Worm (Caenorhabditis elegans) whole organism, mixed stage, embryonic: ENCODE measurements around the gene dod-17.

Source experiments
- bed-3 ChIP-seq: fragments of 200-800 bp; sonication (Bioruptor generic); optimal IDR thresholded peaks from 3 replicates; lab custom pipeline; 2018; ENCODE audit warnings: mild to moderate bottlenecking, missing genetic modification characterization, moderate library complexity, missing compliant biosample characterization
- blmp-1 ChIP-seq: fragments of 150-350 bp; optimal IDR thresholded peaks from 2 replicates; lab custom pipeline; 2014; ENCODE audit warnings: missing biosample characterization, missing genetic modification characterization
- ceh-39 ChIP-seq: fragments of 150-350 bp; optimal IDR thresholded peaks from 2 replicates; lab custom pipeline; 2014; ENCODE audit warnings: missing biosample characterization, missing genetic modification characterization
- ceh-43 ChIP-seq: fragments of 200-800 bp; sonication (Bioruptor generic); optimal IDR thresholded peaks from 2 replicates; lab custom pipeline; 2018; ENCODE audit warnings: mild to moderate bottlenecking, missing genetic modification characterization, moderate library complexity, missing compliant biosample characterization
- ceh-83 ChIP-seq: fragments of 200-800 bp; sonication (Bioruptor generic); optimal IDR thresholded peaks from 2 replicates; lab custom pipeline; 2018; ENCODE audit warnings: mild to moderate bottlenecking, missing genetic modification characterization, missing compliant biosample characterization
- cnd-1 ChIP-seq: fragments of 200-800 bp; sonication (Bioruptor generic); optimal IDR thresholded peaks from 2 replicates; lab custom pipeline; 2018; ENCODE audit warnings: mild to moderate bottlenecking, missing genetic modification characterization, missing compliant biosample characterization
- drap-1 ChIP-seq: fragments of 200-800 bp; sonication (Bioruptor generic); optimal IDR thresholded peaks from 3 replicates; lab custom pipeline; 2018; ENCODE audit warnings: mild to moderate bottlenecking, missing genetic modification characterization, missing compliant biosample characterization
- elt-1 ChIP-seq: sonication (generic microtip); optimal IDR thresholded peaks from 2 replicates; lab custom pipeline; 2017; ENCODE audit warnings: missing genetic modification characterization, mild to moderate bottlenecking, missing compliant biosample characterization, antibody characterized with exemption, moderate library complexity, borderline replicate concordance; ENCODE audit not compliant: insufficient read depth
- elt-3 ChIP-seq: fragments of 150-350 bp; optimal IDR thresholded peaks from 2 replicates; lab custom pipeline; 2014; ENCODE audit warnings: missing biosample characterization, missing genetic modification characterization
- flh-1 ChIP-seq: fragments of 200-800 bp; sonication (Bioruptor generic); optimal IDR thresholded peaks from 2 replicates; lab custom pipeline; 2018; ENCODE audit warnings: mild to moderate bottlenecking, missing genetic modification characterization, moderate library complexity, missing compliant biosample characterization
- ham-2 ChIP-seq: fragments of 200-800 bp; sonication (Bioruptor generic); optimal IDR thresholded peaks from 2 replicates; lab custom pipeline; 2018; ENCODE audit warnings: mild to moderate bottlenecking, missing genetic modification characterization, missing compliant biosample characterization
- hlh-1 ChIP-seq: fragments of 150-350 bp; optimal IDR thresholded peaks from 2 replicates; lab custom pipeline; 2014; ENCODE audit warnings: missing biosample characterization, missing genetic modification reagents, missing genetic modification characterization
- lin-13 ChIP-seq: fragments of 150-350 bp; optimal IDR thresholded peaks from 2 replicates; lab custom pipeline; 2014; ENCODE audit warnings: missing biosample characterization, missing genetic modification characterization
- lin-32 ChIP-seq: fragments of 200-800 bp; sonication (Bioruptor generic); optimal IDR thresholded peaks from 2 replicates; lab custom pipeline; 2018; ENCODE audit warnings: mild to moderate bottlenecking, missing genetic modification characterization, missing compliant biosample characterization
- lsy-2 ChIP-seq: fragments of 150-350 bp; optimal IDR thresholded peaks from 2 replicates; lab custom pipeline; 2014; ENCODE audit warnings: missing biosample characterization, missing genetic modification characterization
- mab-5 ChIP-seq: fragments of 150-350 bp; optimal IDR thresholded peaks from 2 replicates; lab custom pipeline; 2014; ENCODE audit warnings: missing biosample characterization, missing genetic modification characterization
- mep-1 ChIP-seq: fragments of 150-350 bp; optimal IDR thresholded peaks from 2 replicates; lab custom pipeline; 2017; ENCODE audit warnings: missing biosample characterization, missing genetic modification reagents, missing genetic modification characterization, inconsistent platforms
- mls-2 ChIP-seq: sonication (generic microtip); optimal IDR thresholded peaks from 2 replicates; lab custom pipeline; 2016; ENCODE audit warnings: mild to moderate bottlenecking, missing genetic modification characterization, moderate library complexity, missing compliant biosample characterization
- nhr-12 ChIP-seq: fragments of 150-350 bp; optimal IDR thresholded peaks from 2 replicates; lab custom pipeline; 2014; ENCODE audit warnings: missing biosample characterization, missing genetic modification characterization
- nhr-2 ChIP-seq: fragments of 150-350 bp; optimal IDR thresholded peaks from 2 replicates; lab custom pipeline; 2014; ENCODE audit warnings: missing biosample characterization, missing genetic modification characterization
- nhr-237 ChIP-seq: fragments of 150-350 bp; optimal IDR thresholded peaks from 2 replicates; lab custom pipeline; 2014; ENCODE audit warnings: missing biosample characterization, missing genetic modification characterization
- nhr-76 ChIP-seq: sonication (generic microtip); optimal IDR thresholded peaks from 2 replicates; lab custom pipeline; 2017; ENCODE audit warnings: missing biosample characterization, missing genetic modification characterization
- pha-4 ChIP-seq: fragments of 150-350 bp; optimal IDR thresholded peaks from 2 replicates; lab custom pipeline; 2018; ENCODE audit warnings: missing biosample characterization, missing genetic modification reagents, missing genetic modification characterization
- sem-2 ChIP-seq: fragments of 200-800 bp; sonication (Bioruptor generic); optimal IDR thresholded peaks from 2 replicates; lab custom pipeline; 2018; ENCODE audit warnings: mild to moderate bottlenecking, missing genetic modification characterization, missing compliant biosample characterization
- sptf-1 ChIP-seq: sonication (generic microtip); optimal IDR thresholded peaks from 2 replicates; lab custom pipeline; 2017; ENCODE audit warnings: mild to moderate bottlenecking, missing genetic modification characterization, moderate library complexity, missing compliant biosample characterization
- tbx-8 ChIP-seq: fragments of 200-800 bp; sonication (Bioruptor generic); optimal IDR thresholded peaks from 2 replicates; lab custom pipeline; 2018; ENCODE audit warnings: mild to moderate bottlenecking, missing genetic modification characterization, moderate library complexity, missing compliant biosample characterization
- unc-120 ChIP-seq: sonication (generic microtip); optimal IDR thresholded peaks from 2 replicates; lab custom pipeline; 2017; ENCODE audit warnings: missing genetic modification characterization, missing compliant biosample characterization; ENCODE audit not compliant: poor library complexity, severe bottlenecking
- unc-39 ChIP-seq: fragments of 150-350 bp; optimal IDR thresholded peaks from 2 replicates; lab custom pipeline; 2014; ENCODE audit warnings: missing biosample characterization, missing genetic modification characterization
- unc-62 ChIP-seq: fragments of 150-350 bp; optimal IDR thresholded peaks from 2 replicates; lab custom pipeline; 2014; ENCODE audit warnings: missing biosample characterization, missing genetic modification reagents, missing genetic modification characterization
- zip-8 ChIP-seq: fragments of 150-350 bp; optimal IDR thresholded peaks from 2 replicates; lab custom pipeline; 2014; ENCODE audit warnings: missing biosample characterization, missing genetic modification characterization
- ztf-11 ChIP-seq: fragments of 150-350 bp; optimal IDR thresholded peaks from 2 replicates; lab custom pipeline; 2014; ENCODE audit warnings: missing biosample characterization, missing genetic modification characterization

dod-17 gene

DNA sequence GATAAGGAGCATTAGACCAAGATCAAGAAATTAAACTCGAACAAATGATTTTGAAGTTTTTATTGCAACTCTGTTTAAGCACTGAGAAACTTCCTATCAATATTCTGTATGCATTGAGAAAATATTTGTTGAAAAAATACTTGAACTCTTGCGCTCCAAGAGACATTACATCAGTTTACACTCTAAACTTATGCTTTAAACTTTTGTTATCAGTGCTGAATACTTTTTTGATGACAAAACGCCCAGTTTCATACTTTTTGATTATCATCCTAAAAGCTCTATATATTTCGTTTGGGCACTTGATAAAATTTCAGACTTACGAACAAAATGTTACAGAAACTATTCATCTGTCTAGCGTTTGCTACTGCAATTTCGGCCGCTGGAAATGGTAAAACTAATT, at the start of gene dod-17:
dod-17 (plus strand) TSS at position 323 of the 400 bp plus-strand sequence.
- TF ChIP-seq flh-1 (GFP tag; lab: Kevin White, UChicago), result no peak
- no peak for TF ChIP-seq ham-2 (GFP tag; lab: Kevin White, UChicago)
- TF ChIP-seq nhr-237 (tag; lab: Kevin White, UChicago), result no peak
- no peak for TF ChIP-seq mls-2 (tag; lab: Kevin White, UChicago)
- TF ChIP-seq nhr-12 (tag; lab: Kevin White, UChicago), result no peak
- no peak for TF ChIP-seq blmp-1 (tag; lab: Kevin White, UChicago)
- no peak for TF ChIP-seq pha-4 (tag; lab: Kevin White, UChicago)
- no peak for TF ChIP-seq cnd-1 (tag; lab: Kevin White, UChicago)
- TF ChIP-seq lsy-2 (tag; lab: Kevin White, UChicago), result no peak

DNA sequence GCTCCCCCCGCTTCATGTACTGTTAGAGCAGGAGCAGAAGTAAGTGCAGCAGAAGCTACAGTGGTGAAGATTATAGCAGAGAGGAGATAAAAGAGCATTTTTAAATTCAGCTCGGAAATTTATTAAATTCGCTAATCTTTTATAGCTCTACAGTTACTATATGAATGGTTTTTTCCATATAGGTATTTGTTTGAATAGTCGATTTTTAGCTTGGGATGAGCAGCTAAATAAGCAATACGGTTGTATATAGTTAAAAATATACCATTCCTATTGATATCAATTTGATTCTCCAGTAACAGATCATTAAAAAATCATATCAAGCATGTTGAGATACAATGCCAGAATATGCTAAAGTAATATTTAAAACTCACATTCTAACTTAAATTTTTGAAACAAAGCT, 49.5 kb upstream of the dod-17 start, which contains the start of gene srlf-5:
srlf-5 (minus strand) TSS at position 101 of the 400 bp plus-strand sequence.
- TF ChIP-seq ceh-39 (tag; lab: Kevin White, UChicago) (no peak), lsy-2 (tag; lab: Kevin White, UChicago) (no peak), elt-3 (tag; lab: Kevin White, UChicago) (no peak), nhr-76 (tag; lab: Kevin White, UChicago) (no peak), pha-4 (tag; lab: Kevin White, UChicago) (no peak), mep-1 (no peak), unc-62 (GFP tag; lab: Kevin White, UChicago) (no peak), drap-1 (GFP tag; lab: Kevin White, UChicago) (no peak), nhr-2 (tag; lab: Kevin White, UChicago) (no peak), elt-1 (tag; lab: Kevin White, UChicago) (no peak)
- TF ChIP-seq, all 35 proteins: peak for 0

DNA sequence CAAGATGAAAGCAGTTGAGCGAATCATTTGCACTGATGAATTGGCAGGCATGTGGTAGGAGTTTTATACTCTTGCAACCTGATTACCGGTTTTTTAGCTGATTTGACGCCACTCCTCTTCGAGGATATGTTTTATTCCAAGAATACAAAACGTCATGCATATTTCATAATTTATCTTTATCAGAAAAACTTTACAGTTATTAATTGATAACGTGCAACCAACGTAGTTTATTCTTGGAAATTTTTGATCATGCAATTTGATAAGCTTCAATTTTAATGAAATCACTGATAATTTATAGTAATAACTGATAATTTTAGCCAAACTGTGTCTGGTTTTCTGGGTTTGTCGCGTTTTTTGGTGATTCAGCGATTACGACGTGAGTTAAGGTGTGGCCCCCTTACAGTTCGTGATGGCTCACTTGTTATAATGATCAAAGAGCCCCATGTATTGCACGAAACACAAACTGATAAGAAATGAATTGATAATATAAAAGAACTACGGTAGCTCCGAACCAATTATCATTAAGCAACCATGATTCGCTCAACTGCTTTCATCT, 39.8 kb upstream of the dod-17 start, which contains the start of the genes cld-1 and dod-21:
cld-1 (minus strand) TSS at position 51 of the 556 bp plus-strand sequence.
dod-21 (plus strand) TSS at position 518 of the 556 bp plus-strand sequence.
- no peak for TF ChIP-seq sem-2 (GFP tag; lab: Kevin White, UChicago)
- no peak for TF ChIP-seq pha-4 (tag; lab: Kevin White, UChicago)
- no peak for TF ChIP-seq nhr-76 (tag; lab: Kevin White, UChicago)
- TF ChIP-seq nhr-2 (tag; lab: Kevin White, UChicago), result no peak
- TF ChIP-seq lsy-2 (tag; lab: Kevin White, UChicago), result no peak
- no peak for TF ChIP-seq elt-1 (tag; lab: Kevin White, UChicago)
- no peak for TF ChIP-seq unc-120 (tag; lab: Kevin White, UChicago)

DNA sequence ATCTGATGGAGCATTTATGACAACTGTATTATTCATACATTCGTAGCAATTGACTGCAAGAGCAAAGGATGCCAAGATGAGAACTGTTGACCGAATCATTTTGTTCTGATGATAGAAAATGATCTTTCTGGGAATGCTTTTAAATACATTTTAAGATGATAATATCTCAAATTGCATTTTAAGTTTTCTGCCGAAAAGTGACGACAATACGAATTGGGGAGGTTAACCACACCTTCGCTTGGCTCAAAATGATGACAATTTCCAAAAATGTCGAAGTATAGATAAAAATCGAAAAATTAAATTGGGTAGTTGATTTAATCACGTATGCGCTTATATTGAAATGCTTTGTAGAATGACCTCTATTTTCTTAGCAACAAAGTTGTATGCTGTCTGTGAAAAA, 34.8 kb upstream of the dod-17 start, which contains the start of gene dod-24:
dod-24 (minus strand) TSS at position 101 of the 400 bp plus-strand sequence.
- TF ChIP-seq mep-1 (no peak), unc-39 (tag; lab: Kevin White, UChicago) (no peak), unc-120 (tag; lab: Kevin White, UChicago) (no peak), nhr-76 (tag; lab: Kevin White, UChicago) (no peak), blmp-1 (tag; lab: Kevin White, UChicago) (no peak), elt-1 (tag; lab: Kevin White, UChicago) (no peak), mab-5 (tag; lab: Kevin White, UChicago) (no peak), tbx-8 (GFP tag; lab: Kevin White, UChicago) (no peak), mls-2 (tag; lab: Kevin White, UChicago) (no peak), sem-2 (GFP tag; lab: Kevin White, UChicago) (no peak), ceh-83 (GFP tag; lab: Kevin White, UChicago) (no peak), zip-8 (no peak), nhr-2 (tag; lab: Kevin White, UChicago) (no peak), flh-1 (GFP tag; lab: Kevin White, UChicago) (no peak), drap-1 (GFP tag; lab: Kevin White, UChicago) (no peak)

DNA sequence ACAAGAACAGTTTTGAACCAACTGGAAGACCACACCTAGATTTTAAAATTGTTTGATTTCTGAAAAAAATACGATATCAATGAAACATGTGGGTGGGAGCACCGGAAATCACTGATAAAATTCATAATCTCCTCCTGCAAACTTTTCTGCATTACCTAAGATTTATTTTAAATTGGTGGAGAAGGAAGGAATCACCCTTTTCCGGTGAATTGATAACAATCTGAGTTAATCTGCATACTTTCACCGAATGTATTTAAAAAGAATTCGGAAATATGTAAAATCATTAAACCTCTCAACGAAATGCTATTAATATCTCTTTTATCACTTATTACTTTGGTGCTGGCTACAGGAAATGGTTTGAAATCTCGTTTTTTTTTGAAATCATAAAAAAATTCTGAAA, 33.5 kb upstream of the dod-17 start, which contains the start of gene dct-19:
dct-19 (plus strand) TSS at position 301 of the 400 bp plus-strand sequence.
- no peak for TF ChIP-seq ceh-39 (tag; lab: Kevin White, UChicago)
- no peak for TF ChIP-seq nhr-2 (tag; lab: Kevin White, UChicago)
- TF ChIP-seq lin-32, result no peak
- no peak for TF ChIP-seq unc-39 (tag; lab: Kevin White, UChicago)
- TF ChIP-seq ham-2 (GFP tag; lab: Kevin White, UChicago), result no peak
- TF ChIP-seq elt-1 (tag; lab: Kevin White, UChicago), result no peak
- no peak for TF ChIP-seq bed-3 (GFP tag; lab: Kevin White, UChicago)
- TF ChIP-seq hlh-1 (tag; lab: Kevin White, UChicago), result no peak
- TF ChIP-seq lin-13 (tag; lab: Kevin White, UChicago), result no peak
- no peak for TF ChIP-seq ztf-11 (tag; lab: Kevin White, UChicago)
- no peak for TF ChIP-seq pha-4 (tag; lab: Kevin White, UChicago)
- TF ChIP-seq sptf-1 (tag; lab: Kevin White, UChicago), result no peak
- no peak for TF ChIP-seq mab-5 (tag; lab: Kevin White, UChicago)
- TF ChIP-seq ceh-43 (GFP tag; lab: Kevin White, UChicago), result no peak
- TF ChIP-seq elt-3 (tag; lab: Kevin White, UChicago), result no peak
- no peak for TF ChIP-seq ceh-83 (GFP tag; lab: Kevin White, UChicago)
- TF ChIP-seq unc-120 (tag; lab: Kevin White, UChicago), result no peak
- no peak for TF ChIP-seq cnd-1 (tag; lab: Kevin White, UChicago)
- TF ChIP-seq mep-1, result no peak
- TF ChIP-seq sem-2 (GFP tag; lab: Kevin White, UChicago), result no peak
